Worm (Caenorhabditis elegans) whole organism, L2 larva: Measurements from ENCODE around the gene acr-24.
A peak's percentile ranks its signal among the peaks of the same experiment; 100 is the strongest.

Experiments used
- C34F6.9 ChIP-seq: fragments of 150-350 bp; optimal IDR thresholded peaks from 2 replicates; lab custom pipeline; 2014; ENCODE audit warnings: missing biosample characterization, missing genetic modification characterization
- F13H6.1 ChIP-seq: sonication (generic microtip); optimal IDR thresholded peaks from 2 replicates; lab custom pipeline; 2016; ENCODE audit warnings: missing genetic modification characterization, missing compliant biosample characterization
- R02D3.7 ChIP-seq: fragments of 150-350 bp; optimal IDR thresholded peaks from 2 replicates; lab custom pipeline; 2014; ENCODE audit warnings: missing biosample characterization, missing genetic modification characterization
- Y55F3AM.14 ChIP-seq: fragments of 200-800 bp; sonication (Bioruptor generic); optimal IDR thresholded peaks from 2 replicates; lab custom pipeline; 2018; ENCODE audit warnings: mild to moderate bottlenecking, missing genetic modification characterization, missing compliant biosample characterization
- ZK546.5 ChIP-seq: sonication (generic microtip); optimal IDR thresholded peaks from 2 replicates; lab custom pipeline; 2017; ENCODE audit warnings: missing biosample characterization, missing genetic modification characterization
- alr-1 ChIP-seq: fragments of 150-350 bp; optimal IDR thresholded peaks from 2 replicates; lab custom pipeline; 2014; ENCODE audit warnings: missing biosample characterization, missing genetic modification characterization
- aly-2 ChIP-seq: fragments of 150-350 bp; optimal IDR thresholded peaks from 2 replicates; lab custom pipeline; 2014; ENCODE audit warnings: missing biosample characterization, missing genetic modification characterization
- ama-1 ChIP-seq: fragments of 150-350 bp; optimal IDR thresholded peaks from 2 replicates; lab custom pipeline; 2018; ENCODE audit warnings: inconsistent platforms
- blmp-1 ChIP-seq: sonication (generic microtip); optimal IDR thresholded peaks from 2 replicates; lab custom pipeline; 2017; ENCODE audit warnings: missing genetic modification characterization, mild to moderate bottlenecking, missing compliant biosample characterization, antibody characterized with exemption, moderate library complexity; ENCODE audit not compliant: insufficient read depth
- ceh-16 ChIP-seq: fragments of 150-350 bp; optimal IDR thresholded peaks from 2 replicates; lab custom pipeline; 2014; ENCODE audit warnings: missing biosample characterization, missing genetic modification characterization
- ceh-82 ChIP-seq: fragments of 150-350 bp; optimal IDR thresholded peaks from 2 replicates; lab custom pipeline; 2014; ENCODE audit warnings: missing biosample characterization, missing genetic modification characterization
- crh-2 ChIP-seq: sonication (generic microtip); optimal IDR thresholded peaks from 2 replicates; lab custom pipeline; 2017; ENCODE audit warnings: missing biosample characterization, missing genetic modification characterization
- dmd-4 ChIP-seq: sonication (generic microtip); optimal IDR thresholded peaks from 2 replicates; lab custom pipeline; 2017; ENCODE audit warnings: missing biosample characterization, missing genetic modification characterization
- egl-27 ChIP-seq: sonication (generic microtip); optimal IDR thresholded peaks from 3 replicates; lab custom pipeline; 2017; ENCODE audit warnings: missing biosample characterization, missing genetic modification reagents, missing genetic modification characterization
- elt-1 ChIP-seq: fragments of 150-350 bp; optimal IDR thresholded peaks from 2 replicates; lab custom pipeline; 2014; ENCODE audit warnings: missing biosample characterization, missing genetic modification characterization
- elt-3 ChIP-seq: sonication (generic microtip); optimal IDR thresholded peaks from 2 replicates; lab custom pipeline; 2017; ENCODE audit warnings: missing biosample characterization, missing genetic modification characterization
- fos-1 ChIP-seq: fragments of 150-350 bp; optimal IDR thresholded peaks from 2 replicates; lab custom pipeline; 2014; ENCODE audit warnings: missing biosample characterization, missing genetic modification characterization
- gmeb-1 ChIP-seq: fragments of 150-350 bp; optimal IDR thresholded peaks from 2 replicates; lab custom pipeline; 2014; ENCODE audit warnings: missing biosample characterization, missing genetic modification characterization
- lin-11 ChIP-seq: fragments of 150-350 bp; sonication (generic microtip); optimal IDR thresholded peaks from 2 replicates; lab custom pipeline; 2014; ENCODE audit warnings: missing biosample characterization, missing genetic modification characterization, inconsistent platforms, mixed read lengths
- lin-13 ChIP-seq: fragments of 150-350 bp; optimal IDR thresholded peaks from 2 replicates; lab custom pipeline; 2014; ENCODE audit warnings: missing biosample characterization, missing genetic modification reagents, missing genetic modification characterization
- lin-39 ChIP-seq: fragments of 150-350 bp; optimal IDR thresholded peaks from 2 replicates; lab custom pipeline; 2014; ENCODE audit warnings: missing biosample characterization, missing genetic modification reagents, missing genetic modification characterization
- lsy-2 ChIP-seq, 2 experiments: fragments of 150-350 bp in 1 of 2; sonication (generic microtip) in 1 of 2; optimal IDR thresholded peaks; 2 replicates each; lab custom pipeline; 2014 to 2017; ENCODE audit warnings: missing biosample characterization in 2 of 2, missing genetic modification characterization in 2 of 2
- mab-5 ChIP-seq: fragments of 150-350 bp; optimal IDR thresholded peaks from 2 replicates; lab custom pipeline; 2014; ENCODE audit warnings: missing biosample characterization, missing genetic modification characterization
- mbf-1 ChIP-seq: sonication (generic microtip); optimal IDR thresholded peaks from 2 replicates; lab custom pipeline; 2017; ENCODE audit warnings: missing biosample characterization, missing genetic modification characterization
- mdl-1 ChIP-seq, 2 experiments: fragments of 150-350 bp in 1 of 2; sonication (generic microtip) in 1 of 2; optimal IDR thresholded peaks; 2 replicates each; lab custom pipeline; 2017; ENCODE audit warnings: missing biosample characterization in 2 of 2, missing genetic modification characterization in 2 of 2
- nhr-10 ChIP-seq: sonication (generic microtip); optimal IDR thresholded peaks from 2 replicates; lab custom pipeline; 2017; ENCODE audit warnings: missing biosample characterization, missing genetic modification characterization
- nhr-11 ChIP-seq: fragments of 150-350 bp; optimal IDR thresholded peaks from 2 replicates; lab custom pipeline; 2014; ENCODE audit warnings: missing biosample characterization, missing genetic modification characterization
- nhr-12 ChIP-seq: fragments of 150-350 bp; optimal IDR thresholded peaks from 2 replicates; lab custom pipeline; 2014; ENCODE audit warnings: missing biosample characterization, missing genetic modification characterization
- nhr-129 ChIP-seq: fragments of 150-350 bp; optimal IDR thresholded peaks from 2 replicates; lab custom pipeline; 2014; ENCODE audit warnings: missing biosample characterization, missing genetic modification characterization
- nhr-21 ChIP-seq: fragments of 150-350 bp; optimal IDR thresholded peaks from 2 replicates; lab custom pipeline; 2014; ENCODE audit warnings: missing biosample characterization, missing genetic modification characterization
- nhr-23 ChIP-seq: fragments of 150-350 bp; optimal IDR thresholded peaks from 2 replicates; lab custom pipeline; 2014; ENCODE audit warnings: missing biosample characterization, missing genetic modification reagents, missing genetic modification characterization
- nhr-237 ChIP-seq: fragments of 150-350 bp; optimal IDR thresholded peaks from 2 replicates; lab custom pipeline; 2014; ENCODE audit warnings: missing biosample characterization, missing genetic modification characterization
- nhr-25 ChIP-seq: fragments of 150-350 bp; sonication (generic microtip); optimal IDR thresholded peaks from 3 replicates; lab custom pipeline; 2014; ENCODE audit warnings: missing biosample characterization, missing genetic modification characterization
- nhr-6 ChIP-seq: fragments of 150-350 bp; optimal IDR thresholded peaks from 2 replicates; lab custom pipeline; 2014; ENCODE audit warnings: missing biosample characterization, missing genetic modification characterization
- nhr-77 ChIP-seq: fragments of 150-350 bp; optimal IDR thresholded peaks from 2 replicates; lab custom pipeline; 2014; ENCODE audit warnings: missing biosample characterization, missing genetic modification characterization
- peb-1 ChIP-seq: fragments of 150-350 bp; optimal IDR thresholded peaks from 2 replicates; lab custom pipeline; 2014; ENCODE audit warnings: missing biosample characterization, missing genetic modification characterization
- sem-4 ChIP-seq: fragments of 150-350 bp; optimal IDR thresholded peaks from 2 replicates; lab custom pipeline; 2014; ENCODE audit warnings: missing biosample characterization, missing genetic modification reagents, missing genetic modification characterization
- skn-1 ChIP-seq: sonication (generic microtip); optimal IDR thresholded peaks from 2 replicates; lab custom pipeline; 2017; ENCODE audit warnings: missing biosample characterization, missing genetic modification characterization
- sma-3 ChIP-seq: sonication (generic microtip); optimal IDR thresholded peaks from 2 replicates; lab custom pipeline; 2016; ENCODE audit warnings: missing genetic modification reagents, missing genetic modification characterization, missing compliant biosample characterization
- sma-9 ChIP-seq, 2 experiments: fragments of 150-350 bp in 1 of 2; sonication (generic microtip) in 1 of 2; optimal IDR thresholded peaks; 2 replicates each; lab custom pipeline; 2014 to 2016; ENCODE audit warnings: missing genetic modification characterization in 2 of 2, mild to moderate bottlenecking in 1 of 2, missing biosample characterization in 1 of 2, missing compliant biosample characterization in 1 of 2, missing genetic modification reagents in 1 of 2, moderate library complexity in 1 of 2
- snpc-4 ChIP-seq: fragments of 150-350 bp; optimal IDR thresholded peaks from 2 replicates; lab custom pipeline; 2014; ENCODE audit warnings: missing biosample characterization, missing genetic modification characterization
- unc-39 ChIP-seq: fragments of 150-350 bp; optimal IDR thresholded peaks from 2 replicates; lab custom pipeline; 2014; ENCODE audit warnings: missing biosample characterization, missing genetic modification characterization
- unc-55 ChIP-seq: fragments of 150-350 bp; sonication (generic microtip); optimal IDR thresholded peaks from 3 replicates; lab custom pipeline; 2014; ENCODE audit warnings: missing biosample characterization, missing genetic modification reagents, missing genetic modification characterization
- unc-62 ChIP-seq: fragments of 150-350 bp; optimal IDR thresholded peaks from 2 replicates; lab custom pipeline; 2014; ENCODE audit warnings: missing biosample characterization, missing genetic modification reagents, missing genetic modification characterization
- zag-1 ChIP-seq: fragments of 150-350 bp; optimal IDR thresholded peaks from 2 replicates; lab custom pipeline; 2014; ENCODE audit warnings: missing biosample characterization, missing genetic modification characterization
- ztf-1 ChIP-seq: fragments of 200-800 bp; sonication (Bioruptor generic); conservative IDR thresholded peaks from 2 replicates; pipeline ENCODE4 v1.3.6; 2022; ENCODE audit warnings: missing genetic modification characterization, missing compliant biosample characterization
- ztf-11 ChIP-seq: sonication (generic microtip); optimal IDR thresholded peaks from 2 replicates; lab custom pipeline; 2017; ENCODE audit warnings: missing biosample characterization, missing genetic modification characterization
- ztf-4 ChIP-seq: fragments of 150-350 bp; optimal IDR thresholded peaks from 2 replicates; lab custom pipeline; 2014; ENCODE audit warnings: missing biosample characterization, missing genetic modification characterization

The acr-24 gene

ce11 chrIV:15471430-15471829 is 25.9 kb upstream of the acr-24 start, which contains the start of gene ntl-11 (continued):
- peak; percentile 92 for TF ChIP-seq ceh-82
- peak; percentile 72 for TF ChIP-seq blmp-1
- TF ChIP-seq lin-13 (GFP tag; lab: Kevin White, UChicago): peak; percentile 97
- peak; percentile 85 for TF ChIP-seq nhr-237 (tag; lab: Kevin White, UChicago)
- peak; percentile 99 for TF ChIP-seq unc-55 (GFP tag; lab: Kevin White, UChicago)
- TF ChIP-seq crh-2: peak; percentile 98

- TF ChIP-seq ceh-82 (peak; percentile 56), snpc-4 (tag; lab: Kevin White, UChicago) (peak; percentile 83), nhr-23 (tag; lab: Kevin White, UChicago) (no peak), Y55F3AM.14 (GFP tag; lab: Kevin White, UChicago) (peak; percentile 24), nhr-21 (tag; lab: Kevin White, UChicago) (peak; percentile 89), lin-13 (GFP tag; lab: Kevin White, UChicago) (peak; percentile 95), mdl-1 (tag; optimal IDR thresholded peaks at IDR 0.05; lab: Kevin White, UChicago) (peak in 1 of 2 experiments; percentile 19), crh-2 (peak; percentile 97), egl-27 (tag; lab: Kevin White, UChicago) (peak; percentile 79), sma-3 (GFP tag; lab: Kevin White, UChicago) (peak; percentile 93), sem-4 (tag; lab: Kevin White, UChicago) (peak; percentile 91), R02D3.7 (peak; percentile 20), nhr-6 (peak; percentile 92), elt-1 (tag; lab: Kevin White, UChicago) (no peak), gmeb-1 (peak; percentile 91), nhr-25 (tag; lab: Kevin White, UChicago) (peak; percentile 92), nhr-77 (peak; percentile 51), dmd-4 (peak; percentile 27), sma-9 (GFP tag; optimal IDR thresholded peaks at IDR 0.05; lab: Kevin White, UChicago) (peak; percentile 90), sma-9 (tag; optimal IDR thresholded peaks at IDR 0.05; lab: Kevin White, UChicago) (no peak), mab-5 (tag; lab: Kevin White, UChicago) (peak; percentile 87), nhr-11 (no peak), ZK546.5 (tag; lab: Kevin White, UChicago) (peak; percentile 46), nhr-129 (tag; lab: Kevin White, UChicago) (peak; percentile 87), mbf-1 (tag; lab: Kevin White, UChicago) (peak; percentile 29), blmp-1 (peak; percentile 51), ama-1 (peak; percentile 66), unc-55 (GFP tag; lab: Kevin White, UChicago) (peak; percentile 96), C34F6.9 (tag; lab: Kevin White, UChicago) (peak; percentile 96), skn-1 (peak; percentile 83), aly-2 (tag; lab: Kevin White, UChicago) (no peak), ztf-4 (tag; lab: Kevin White, UChicago) (peak; percentile 80), ztf-11 (tag; lab: Kevin White, UChicago) (no peak), elt-3 (tag; lab: Kevin White, UChicago) (no peak), nhr-237 (tag; lab: Kevin White, UChicago) (peak; percentile 81), unc-62 (GFP tag; lab: Kevin White, UChicago) (no peak), alr-1 (tag; lab: Kevin White, UChicago) (no peak), unc-39 (tag; lab: Kevin White, UChicago) (no peak), F13H6.1 (tag; lab: Kevin White, UChicago) (peak; percentile 93), fos-1 (tag; lab: Kevin White, UChicago) (peak; percentile 64), zag-1 (peak; percentile 53), ztf-1 (GFP tag; lab: Robert Waterston, UW) (no peak), nhr-10 (tag; lab: Kevin White, UChicago) (peak; percentile 68), peb-1 (tag; lab: Kevin White, UChicago) (no peak), lsy-2 (tag; optimal IDR thresholded peaks at IDR 0.05; lab: Kevin White, UChicago) (peak; percentile 92 to 96), lin-11 (tag; lab: Kevin White, UChicago) (peak; percentile 84), ceh-16 (peak; percentile 40), lin-39 (tag; lab: Kevin White, UChicago) (no peak), nhr-12 (tag; lab: Kevin White, UChicago) (peak; percentile 43)
These were observed 24.9 kb upstream of the acr-24 start, which contains the start of gene Y73F8A.27 for ce11 chrIV:15472387-15472859. Gene Y73F8A.27, plus strand, starts transcription at chrIV:15472809.
